Worm (Caenorhabditis elegans) whole organism, L4 larva: ENCODE measurements around the gene pan-1.

Source experiments
- fkh-10 ChIP-seq: fragments of 150-350 bp; optimal IDR thresholded peaks from 2 replicates; lab custom pipeline; 2014; ENCODE audit warnings: missing biosample characterization, missing genetic modification reagents, missing genetic modification characterization
- fos-1 ChIP-seq: fragments of 150-350 bp; optimal IDR thresholded peaks from 2 replicates; lab custom pipeline; 2014; ENCODE audit warnings: missing biosample characterization, missing genetic modification characterization
- jun-1 ChIP-seq: fragments of 150-350 bp; optimal IDR thresholded peaks from 2 replicates; lab custom pipeline; 2014; ENCODE audit warnings: missing biosample characterization, missing genetic modification reagents, missing genetic modification characterization
- madf-9 ChIP-seq: fragments of 200-800 bp; sonication (Bioruptor generic); conservative IDR thresholded peaks from 2 replicates; pipeline ENCODE4 v1.3.6; 2022; ENCODE audit warnings: missing genetic modification reagents, missing genetic modification characterization, missing compliant biosample characterization
- nhr-11 ChIP-seq: fragments of 150-350 bp; optimal IDR thresholded peaks from 2 replicates; lab custom pipeline; 2014; ENCODE audit warnings: missing biosample characterization, missing genetic modification characterization
- nhr-237 ChIP-seq: sonication (generic microtip); optimal IDR thresholded peaks from 2 replicates; lab custom pipeline; 2017; ENCODE audit warnings: missing biosample characterization, missing genetic modification characterization
- unc-62 ChIP-seq, 3 experiments: fragments of 150-350 bp in 1 of 3; sonication (generic microtip); optimal IDR thresholded peaks in 2 of 3; peaks in 1 of 3; 1 replicate in 1 of 3; 2 replicates in 2 of 3; lab custom pipeline; 2014 to 2017; ENCODE audit warnings: missing biosample characterization in 3 of 3, missing genetic modification characterization in 3 of 3, missing genetic modification reagents in 3 of 3, missing genotype in 1 of 3

DNA sequence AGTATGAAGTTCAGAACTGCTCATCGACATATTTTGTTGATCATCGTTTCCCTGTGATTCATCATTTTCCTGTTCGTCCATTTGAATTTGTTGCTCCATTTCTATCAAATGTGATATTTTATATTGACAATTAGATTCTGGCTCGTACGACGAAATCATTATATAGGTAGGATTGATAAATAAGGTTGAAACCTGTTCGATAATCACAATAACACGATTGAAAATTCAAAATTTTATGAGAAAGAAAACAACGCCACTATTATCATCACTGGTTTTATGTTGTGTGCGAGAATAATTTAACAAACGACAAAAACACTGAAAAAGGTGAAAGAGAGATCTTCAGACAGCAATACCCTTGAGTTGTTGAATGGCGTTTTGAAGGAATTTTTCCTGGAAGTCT lies 31.8 kb downstream of the pan-1 start, which contains the start of gene apc-11:
- TF ChIP-seq madf-9 (GFP tag; lab: Robert Waterston, UW) (no peak), nhr-237 (tag; lab: Kevin White, UChicago) (no peak), nhr-11 (no peak), unc-62 (GFP tag; optimal IDR thresholded peaks at IDR 0.05 in 1 of 2; lab: Kevin White, UChicago) (no peak), unc-62 (tag; optimal IDR thresholded peaks at IDR 0.05; lab: Kevin White, UChicago) (no peak), jun-1 (no peak), fkh-10 (GFP tag; lab: Kevin White, UChicago) (no peak), fos-1 (tag; lab: Kevin White, UChicago) (no peak)
